Fruit fly (Drosophila melanogaster) whole organism, prepupa: ENCODE data around the gene ImpE1.
A peak's percentile ranks its signal among the peaks of the same experiment; 100 is the strongest.

Experiments used
- Blimp-1 ChIP-seq: fragments of 200-800 bp; sonication (Bioruptor generic); optimal IDR thresholded peaks from 3 replicates; lab custom pipeline; 2017; ENCODE audit warnings: missing biosample characterization, missing genetic modification characterization, mild to moderate bottlenecking, moderate library complexity, missing genetic modification reagents
- CG10669 ChIP-seq: fragments of 200-800 bp; sonication (Bioruptor generic); optimal IDR thresholded peaks from 3 replicates; lab custom pipeline; 2018; ENCODE audit warnings: missing biosample characterization, mild to moderate bottlenecking, missing genetic modification characterization, moderate library complexity
- CG11294 ChIP-seq: fragments of 200-800 bp; sonication (Bioruptor generic); IDR thresholded peaks from 2 replicates; pipeline ENCODE4 v1.3.6; 2022; ENCODE audit warnings: missing biosample characterization, missing genetic modification characterization
- CG11762 ChIP-seq: fragments of 200-800 bp; sonication (Bioruptor generic); optimal IDR thresholded peaks from 3 replicates; lab custom pipeline; 2016; ENCODE audit warnings: missing biosample characterization, missing genetic modification characterization; ENCODE audit not compliant: insufficient read depth
- CG11902 ChIP-seq: fragments of 200-800 bp; sonication (Bioruptor generic); optimal IDR thresholded peaks from 3 replicates; lab custom pipeline; 2016; ENCODE audit warnings: missing biosample characterization, missing genetic modification characterization
- CG16779 ChIP-seq: fragments of 200-800 bp; sonication (Bioruptor generic); optimal IDR thresholded peaks from 3 replicates; lab custom pipeline; 2017; ENCODE audit warnings: missing biosample characterization, mild to moderate bottlenecking, missing genetic modification characterization
- CG3032 ChIP-seq: fragments of 200-800 bp; optimal IDR thresholded peaks from 2 replicates; lab custom pipeline; 2019; ENCODE audit warnings: missing biosample characterization, mild to moderate bottlenecking, missing genetic modification characterization, moderate library complexity
- CG31627 ChIP-seq: fragments of 200-800 bp; sonication (Bioruptor generic); optimal IDR thresholded peaks from 3 replicates; lab custom pipeline; 2016; ENCODE audit warnings: missing biosample characterization, missing genetic modification characterization
- CG3919 ChIP-seq: fragments of 200-800 bp; sonication (Bioruptor generic); optimal IDR thresholded peaks from 3 replicates; lab custom pipeline; 2016; ENCODE audit warnings: missing biosample characterization, missing genetic modification characterization
- CG4318 ChIP-seq: fragments of 200-800 bp; sonication (Bioruptor generic); optimal IDR thresholded peaks from 3 replicates; lab custom pipeline; 2017; ENCODE audit warnings: missing biosample characterization, mild to moderate bottlenecking, missing genetic modification characterization
- CG6163 ChIP-seq: fragments of 200-800 bp; sonication (Bioruptor generic); IDR thresholded peaks from 3 replicates; pipeline ENCODE4 v1.3.6; 2022; ENCODE audit warnings: missing biosample characterization, missing genetic modification characterization
- CG6792 ChIP-seq: fragments of 200-800 bp; sonication (Bioruptor generic); optimal IDR thresholded peaks from 3 replicates; lab custom pipeline; 2016; ENCODE audit warnings: missing biosample characterization, missing genetic modification characterization
- CG6808 ChIP-seq: fragments of 200-800 bp; sonication (Bioruptor generic); optimal IDR thresholded peaks from 3 replicates; lab custom pipeline; 2017; ENCODE audit warnings: missing biosample characterization, missing genetic modification characterization, mild to moderate bottlenecking, moderate library complexity, missing genetic modification reagents
- CG6854 ChIP-seq: fragments of 200-800 bp; sonication (Bioruptor generic); optimal IDR thresholded peaks from 2 replicates; lab custom pipeline; 2017; ENCODE audit warnings: missing biosample characterization, mild to moderate bottlenecking, missing genetic modification characterization
- CG8119 ChIP-seq: fragments of 200-800 bp; sonication (Bioruptor generic); IDR thresholded peaks from 3 replicates; pipeline ENCODE4 v1.3.6; 2022; ENCODE audit warnings: missing biosample characterization, missing genetic modification characterization
- CG8319 ChIP-seq: fragments of 200-800 bp; sonication (Bioruptor generic); optimal IDR thresholded peaks from 3 replicates; lab custom pipeline; 2016; ENCODE audit warnings: missing biosample characterization, missing genetic modification characterization
- CG8632 ChIP-seq: fragments of 200-800 bp; sonication (Bioruptor generic); optimal IDR thresholded peaks from 3 replicates; lab custom pipeline; 2016; ENCODE audit warnings: missing biosample characterization, missing genetic modification characterization
- Eip75B ChIP-seq: fragments of 200-800 bp; sonication (Bioruptor generic); optimal IDR thresholded peaks from 3 replicates; lab custom pipeline; 2016; ENCODE audit warnings: missing biosample characterization, missing genetic modification characterization
- Eip78C ChIP-seq: fragments of 200-800 bp; sonication (Bioruptor generic); peaks from one replicate; lab custom pipeline; 2016; ENCODE audit warnings: missing biosample characterization, missing genetic modification characterization
- Eip93F ChIP-seq: fragments of 200-800 bp; sonication (Bioruptor generic); optimal IDR thresholded peaks from 2 replicates; lab custom pipeline; 2016; ENCODE audit warnings: missing biosample characterization, mild to moderate bottlenecking, missing genetic modification characterization
- Ets21C ChIP-seq: fragments of 200-800 bp; sonication (Bioruptor generic); optimal IDR thresholded peaks from 3 replicates; lab custom pipeline; 2016; ENCODE audit warnings: missing biosample characterization, missing genetic modification characterization
- Ets96B ChIP-seq: fragments of 200-800 bp; optimal IDR thresholded peaks from 2 replicates; lab custom pipeline; 2019; ENCODE audit warnings: missing biosample characterization, mild to moderate bottlenecking, missing genetic modification characterization, moderate library complexity
- Hr38 ChIP-seq: sonication (Bioruptor generic); optimal IDR thresholded peaks from 2 replicates; lab custom pipeline; 2016; ENCODE audit warnings: missing biosample characterization, missing genetic modification characterization
- Hr39 ChIP-seq: fragments of 200-800 bp; sonication (Bioruptor generic); optimal IDR thresholded peaks from 2 replicates; lab custom pipeline; 2016; ENCODE audit warnings: missing biosample characterization, missing genetic modification characterization
- Lpt ChIP-seq: fragments of 200-800 bp; sonication (Bioruptor generic); optimal IDR thresholded peaks from 3 replicates; lab custom pipeline; 2016; ENCODE audit warnings: missing biosample characterization, missing genetic modification characterization
- Met ChIP-seq: fragments of 200-800 bp; sonication (Bioruptor generic); optimal IDR thresholded peaks from 3 replicates; lab custom pipeline; 2016; ENCODE audit warnings: missing biosample characterization, missing genetic modification characterization
- OdsH ChIP-seq: fragments of 200-800 bp; sonication (Bioruptor generic); optimal IDR thresholded peaks from 3 replicates; lab custom pipeline; 2016; ENCODE audit warnings: missing biosample characterization, missing genetic modification characterization
- Smox ChIP-seq: fragments of 200-800 bp; sonication (Bioruptor generic); optimal IDR thresholded peaks from 3 replicates; lab custom pipeline; 2016; ENCODE audit warnings: missing biosample characterization, missing genetic modification characterization
- Sox102F ChIP-seq: fragments of 200-800 bp; sonication (Bioruptor generic); optimal IDR thresholded peaks from 2 replicates; lab custom pipeline; 2016; ENCODE audit warnings: missing biosample characterization, mild to moderate bottlenecking, missing genetic modification characterization
- Sox14 ChIP-seq: fragments of 200-800 bp; sonication (Bioruptor generic); optimal IDR thresholded peaks from 3 replicates; lab custom pipeline; 2016; ENCODE audit warnings: missing biosample characterization, missing genetic modification characterization
- Sox15 ChIP-seq: fragments of 200-800 bp; sonication (Bioruptor generic); optimal IDR thresholded peaks from 3 replicates; lab custom pipeline; 2016; ENCODE audit warnings: missing biosample characterization, missing genetic modification characterization
- acj6 ChIP-seq: fragments of 200-800 bp; sonication (Bioruptor generic); optimal IDR thresholded peaks from 3 replicates; lab custom pipeline; 2016; ENCODE audit warnings: missing biosample characterization, missing genetic modification characterization
- cyc ChIP-seq: fragments of 200-800 bp; sonication (Bioruptor generic); optimal IDR thresholded peaks from 3 replicates; lab custom pipeline; 2016; ENCODE audit warnings: missing biosample characterization, missing genetic modification characterization
- dac ChIP-seq: fragments of 200-800 bp; sonication (Bioruptor generic); optimal IDR thresholded peaks from 2 replicates; lab custom pipeline; 2017; ENCODE audit warnings: missing biosample characterization, mild to moderate bottlenecking, missing genetic modification characterization
- eg ChIP-seq: fragments of 200-800 bp; sonication (Bioruptor generic); IDR thresholded peaks from 3 replicates; pipeline ENCODE4 v1.3.6; 2022; ENCODE audit warnings: missing biosample characterization, missing genetic modification characterization
- esn ChIP-seq: fragments of 200-800 bp; sonication (Bioruptor generic); optimal IDR thresholded peaks from 2 replicates; lab custom pipeline; 2016; ENCODE audit warnings: missing biosample characterization, mild to moderate bottlenecking, missing genetic modification characterization, moderate library complexity
- fd59A ChIP-seq: fragments of 200-800 bp; sonication (Bioruptor generic); optimal IDR thresholded peaks from 2 replicates; lab custom pipeline; 2017; ENCODE audit warnings: missing biosample characterization, mild to moderate bottlenecking, missing genetic modification characterization, missing genetic modification reagents
- lz ChIP-seq: fragments of 200-800 bp; sonication (Bioruptor generic); optimal IDR thresholded peaks from 3 replicates; lab custom pipeline; 2016; ENCODE audit warnings: missing biosample characterization, missing genetic modification characterization
- net ChIP-seq: fragments of 200-800 bp; sonication (Bioruptor generic); optimal IDR thresholded peaks from 3 replicates; lab custom pipeline; 2016; ENCODE audit warnings: missing biosample characterization, missing genetic modification characterization
- pdm3 ChIP-seq: fragments of 200-800 bp; sonication (Bioruptor generic); optimal IDR thresholded peaks from 3 replicates; lab custom pipeline; 2016; ENCODE audit warnings: missing biosample characterization, missing genetic modification characterization
- salr ChIP-seq, 2 experiments: fragments of 200-800 bp; sonication (Bioruptor generic); optimal IDR thresholded peaks; 3 replicates each; lab custom pipeline; 2016 to 2018; ENCODE audit warnings: missing biosample characterization in 2 of 2, missing genetic modification characterization in 2 of 2, mild to moderate bottlenecking in 1 of 2
- spab ChIP-seq: fragments of 200-800 bp; sonication (Bioruptor generic); optimal IDR thresholded peaks from 2 replicates; lab custom pipeline; 2017; ENCODE audit warnings: missing biosample characterization, mild to moderate bottlenecking, missing genetic modification characterization, missing genetic modification reagents
- svp ChIP-seq: fragments of 200-800 bp; sonication (Bioruptor generic); peaks from one replicate; lab custom pipeline; 2016; ENCODE audit warnings: missing biosample characterization, missing genetic modification characterization
- topi ChIP-seq: fragments of 200-800 bp; sonication (Bioruptor generic); optimal IDR thresholded peaks from 3 replicates; lab custom pipeline; 2016; ENCODE audit warnings: missing biosample characterization, missing genetic modification characterization
- vri ChIP-seq: fragments of 200-800 bp; sonication (Bioruptor generic); optimal IDR thresholded peaks from 3 replicates; lab custom pipeline; 2016; ENCODE audit warnings: missing biosample characterization, mild to moderate bottlenecking, missing genetic modification characterization

Gene ImpE1

dm6 chr3L:8369456-8369855, 2.7 kb upstream of the ImpE1 start:
- no peak for TF ChIP-seq CG11902 (GFP tag; lab: Kevin White, UChicago)
- TF ChIP-seq Lpt (GFP tag; lab: Kevin White, UChicago), result no peak
- no peak for TF ChIP-seq Sox15
- no peak for TF ChIP-seq fd59A (GFP tag; lab: Kevin White, UChicago)
- no peak for TF ChIP-seq CG6808
- TF ChIP-seq Blimp-1 (GFP tag; lab: Kevin White, UChicago), result peak; percentile 79
- no peak for TF ChIP-seq CG3032 (tag; lab: Kevin White, UChicago)
- TF ChIP-seq CG31627 (GFP tag; lab: Kevin White, UChicago), result no peak
- TF ChIP-seq CG16779 (tag; lab: Kevin White, UChicago), result no peak
- peak; percentile 50 for TF ChIP-seq svp (GFP tag; lab: Kevin White, UChicago)
- no peak for TF ChIP-seq Ets96B (tag; lab: Kevin White, UChicago)
- TF ChIP-seq Sox102F (GFP tag; lab: Kevin White, UChicago), result peak; percentile 0
- peak; percentile 8 for TF ChIP-seq Eip78C (GFP tag; lab: Kevin White, UChicago)
- TF ChIP-seq Eip93F, result no peak
- no peak for TF ChIP-seq CG11294
- TF ChIP-seq CG4318 (GFP tag; lab: Kevin White, UChicago), result no peak
- no peak for TF ChIP-seq net (GFP tag; lab: Kevin White, UChicago)
- peak; percentile 18 for TF ChIP-seq CG6854 (GFP tag; lab: Kevin White, UChicago)
- TF ChIP-seq eg, result no peak
- no peak for TF ChIP-seq pdm3
- TF ChIP-seq CG6163 (GFP tag; lab: Robert Waterston, UW), result no peak
- TF ChIP-seq CG8632 (GFP tag; lab: Kevin White, UChicago), result no peak
- TF ChIP-seq CG8119 (GFP tag; lab: Robert Waterston, UW), result no peak
- TF ChIP-seq dac (GFP tag; lab: Kevin White, UChicago), result no peak
- TF ChIP-seq CG8319 (GFP tag; lab: Kevin White, UChicago), result no peak
- no peak for TF ChIP-seq lz
- TF ChIP-seq Hr38 (GFP tag; lab: Kevin White, UChicago), result no peak
- TF ChIP-seq CG10669 (GFP tag; lab: Kevin White, UChicago), result no peak

dm6 chr3L:8370922-8371321, 1.3 kb upstream of the ImpE1 start:
- TF ChIP-seq CG31627 (GFP tag; lab: Kevin White, UChicago) (peak; percentile 66), cyc (peak; percentile 51), spab (GFP tag; lab: Kevin White, UChicago) (no peak), Sox14 (GFP tag; lab: Kevin White, UChicago) (peak; percentile 44), Met (GFP tag; lab: Kevin White, UChicago) (peak; percentile 73), Ets21C (GFP tag; lab: Kevin White, UChicago) (peak; percentile 54), acj6 (GFP tag; lab: Kevin White, UChicago) (peak; percentile 10), esn (peak; percentile 61), CG6792 (no peak), pdm3 (peak; percentile 10), dac (GFP tag; lab: Kevin White, UChicago) (no peak), svp (GFP tag; lab: Kevin White, UChicago) (peak; percentile 86), Hr39 (GFP tag; lab: Kevin White, UChicago) (peak; percentile 58), topi (GFP tag; lab: Kevin White, UChicago) (peak; percentile 64), vri (GFP tag; lab: Kevin White, UChicago) (peak; percentile 58), salr (GFP tag; optimal IDR thresholded peaks at IDR 0.05; lab: Kevin White, UChicago) (no peak), Smox (peak; percentile 64), Eip75B (GFP tag; lab: Kevin White, UChicago) (no peak), CG10669 (GFP tag; lab: Kevin White, UChicago) (no peak), Blimp-1 (GFP tag; lab: Kevin White, UChicago) (peak; percentile 9), Eip78C (GFP tag; lab: Kevin White, UChicago) (peak; percentile 80), CG3919 (peak; percentile 4), Lpt (GFP tag; lab: Kevin White, UChicago) (no peak), lz (peak; percentile 57), CG8632 (GFP tag; lab: Kevin White, UChicago) (peak; percentile 4), Sox102F (GFP tag; lab: Kevin White, UChicago) (peak; percentile 70), OdsH (GFP tag; lab: Kevin White, UChicago) (peak; percentile 14), CG11762 (GFP tag; lab: Kevin White, UChicago) (no peak)
